Fruit fly (Drosophila melanogaster): ENCODE data around the gene CadN2.

CadN2 gene

dm6 chr2L:17784641-17785040, 90.4 kb downstream of the CadN2 start (continued):
- TF ChIP-seq ewg (GFP tag; optimal IDR thresholded peaks at IDR 0.05) (peak; percentile 67), CG1832 (GFP tag; optimal IDR thresholded peaks at IDR 0.05) (no peak), dimm (GFP tag; IDR thresholded peaks at IDR 0.05) (no peak), CG42726 (GFP tag; IDR thresholded peaks at IDR 0.05; ENCODE audit: partially characterized antibody) (peak; percentile 66; the same call in 1 of the 2 replicates), CG2889 (GFP tag; IDR thresholded peaks at IDR 0.05) (no peak), CG11560 (tag; IDR thresholded peaks at IDR 0.05) (no peak), Ravus (GFP tag; IDR thresholded peaks at IDR 0.05) (no peak), NC2β (GFP tag; optimal IDR thresholded peaks at IDR 0.05) (no peak), CG17612 (GFP tag; IDR thresholded peaks at IDR 0.05) (no peak), HmgD (GFP tag; optimal IDR thresholded peaks at IDR 0.05) (peak; percentile 64), NC2α (GFP tag; optimal IDR thresholded peaks at IDR 0.05) (no peak), CG15696 (tag; optimal IDR thresholded peaks at IDR 0.05) (peak; percentile 31), Asciz (GFP tag; optimal IDR thresholded peaks at IDR 0.05) (no peak), da (GFP tag; optimal IDR thresholded peaks at IDR 0.05) (no peak), CG14050 (GFP tag; IDR thresholded peaks at IDR 0.05) (no peak), CG34224 (GFP tag; IDR thresholded peaks at IDR 0.05; ENCODE audit: partially characterized antibody) (peak; percentile 15; the same call in 1 of the 3 replicates), CG33213 (GFP tag; optimal IDR thresholded peaks at IDR 0.05) (peak; percentile 67), cwo (GFP tag; optimal IDR thresholded peaks at IDR 0.05) (no peak), CG8478 (optimal IDR thresholded peaks at IDR 0.05) (no peak), tx (GFP tag; optimal IDR thresholded peaks at IDR 0.05) (no peak), yki (optimal IDR thresholded peaks at IDR 0.05) (no peak), lilli (GFP tag; optimal IDR thresholded peaks at IDR 0.05) (peak; percentile 38), cad (GFP tag; optimal IDR thresholded peaks at IDR 0.05) (no peak), vvl (GFP tag; IDR thresholded peaks at IDR 0.05) (peak; percentile 81; the same call in 1 of the 2 replicates), Camta (GFP tag; optimal IDR thresholded peaks at IDR 0.05) (no peak), ERR (GFP tag; optimal IDR thresholded peaks at IDR 0.05) (no peak), bcd (GFP tag; optimal IDR thresholded peaks at IDR 0.05) (no peak), CG7271 (tag; optimal IDR thresholded peaks at IDR 0.05) (no peak), fd3F (GFP tag; optimal IDR thresholded peaks at IDR 0.05) (no peak), CG6854 (GFP tag; optimal IDR thresholded peaks at IDR 0.05) (no peak), hth (optimal IDR thresholded peaks at IDR 0.05) (no peak), slou (GFP tag; optimal IDR thresholded peaks at IDR 0.05) (peak; percentile 24), amos (GFP tag; IDR thresholded peaks at IDR 0.05; ENCODE audit: partially characterized antibody) (no peak; the same call in 1 of the 2 replicates), ro (GFP tag; IDR thresholded peaks at IDR 0.05) (no peak), Kr (GFP tag; optimal IDR thresholded peaks at IDR 0.05) (no peak), CG18011 (GFP tag; optimal IDR thresholded peaks at IDR 0.05) (peak; percentile 97), CG16863 (GFP tag; optimal IDR thresholded peaks at IDR 0.05) (no peak), CG3995 (GFP tag; optimal IDR thresholded peaks at IDR 0.05) (no peak), CG8359 (GFP tag; optimal IDR thresholded peaks at IDR 0.05; ENCODE audit: borderline replicate concordance) (no peak), CG14710 (tag; optimal IDR thresholded peaks at IDR 0.05) (no peak), inv (GFP tag; IDR thresholded peaks at IDR 0.05; ENCODE audit: partially characterized antibody) (no peak), CG10274 (GFP tag; optimal IDR thresholded peaks at IDR 0.05) (no peak), wek (GFP tag; optimal IDR thresholded peaks at IDR 0.05) (no peak), Hand (GFP tag; optimal IDR thresholded peaks at IDR 0.05) (no peak), CG18476 (GFP tag; optimal IDR thresholded peaks at IDR 0.05) (no peak), Lpt (GFP tag; optimal IDR thresholded peaks at IDR 0.05) (no peak), fu2 (GFP tag; optimal IDR thresholded peaks at IDR 0.05) (no peak), CG13123 (GFP tag; optimal IDR thresholded peaks at IDR 0.05) (no peak), NFAT (GFP tag; IDR thresholded peaks at IDR 0.05) (peak; percentile 53), CG9876 (GFP tag; optimal IDR thresholded peaks at IDR 0.05) (no peak), CG3065 (GFP tag; optimal IDR thresholded peaks at IDR 0.05) (no peak), gt (GFP tag; IDR thresholded peaks at IDR 0.05) (no peak), CG12391 (tag; optimal IDR thresholded peaks at IDR 0.05) (no peak)

Measured in whole organism, embryonic.